Fruit fly (Drosophila melanogaster) whole organism, embryonic: ENCODE results near the gene CG7329.
A peak's percentile ranks its signal among the peaks of the same experiment; 100 is the strongest.

Experiments
- Bteb2 ChIP-seq: fragments of 200-800 bp; sonication (Bioruptor generic); optimal IDR thresholded peaks from 2 replicates; lab custom pipeline; 2016; ENCODE audit warnings: missing biosample characterization, missing genetic modification characterization
- CG10321 ChIP-seq: fragments of 200-800 bp; sonication (Bioruptor generic); IDR thresholded peaks from 2 replicates; pipeline ENCODE4 v1.3.6; 2022; ENCODE audit warnings: missing biosample characterization, missing genetic modification characterization
- CG12744 ChIP-seq: fragments of 200-800 bp; sonication (Bioruptor generic); optimal IDR thresholded peaks from 2 replicates; lab custom pipeline; 2016; ENCODE audit warnings: missing biosample characterization, missing genetic modification characterization
- CG12769 ChIP-seq: fragments of 200-800 bp; sonication (Bioruptor generic); optimal IDR thresholded peaks from 2 replicates; lab custom pipeline; 2019; ENCODE audit warnings: missing biosample characterization, mild to moderate bottlenecking, missing genetic modification characterization, moderate library complexity
- CG14710 ChIP-seq: fragments of 200-800 bp; sonication (Bioruptor generic); optimal IDR thresholded peaks from 3 replicates; lab custom pipeline; 2019; ENCODE audit warnings: missing biosample characterization, mild to moderate bottlenecking, missing genetic modification characterization, moderate library complexity
- CG1529 ChIP-seq: fragments of 200-800 bp; sonication (Bioruptor generic); optimal IDR thresholded peaks from 3 replicates; lab custom pipeline; 2018; ENCODE audit warnings: missing biosample characterization, missing genetic modification characterization
- CG17186 ChIP-seq: fragments of 200-800 bp; sonication (Bioruptor generic); optimal IDR thresholded peaks from 3 replicates; lab custom pipeline; 2017; ENCODE audit warnings: missing biosample characterization, missing genetic modification reagents, missing genetic modification characterization
- CG18599 ChIP-seq: fragments of 200-800 bp; sonication (Bioruptor generic); optimal IDR thresholded peaks from 3 replicates; lab custom pipeline; 2017; ENCODE audit warnings: missing biosample characterization, missing genetic modification characterization, mild to moderate bottlenecking, moderate library complexity, missing genetic modification reagents
- CG30020 ChIP-seq: fragments of 200-800 bp; optimal IDR thresholded peaks from 2 replicates; lab custom pipeline; 2019; ENCODE audit warnings: missing biosample characterization, mild to moderate bottlenecking, missing genetic modification characterization, moderate library complexity
- CG33557 ChIP-seq: fragments of 200-800 bp; sonication (Bioruptor generic); optimal IDR thresholded peaks from 2 replicates; lab custom pipeline; 2019; ENCODE audit warnings: missing biosample characterization, mild to moderate bottlenecking, missing genetic modification characterization, moderate library complexity
- CG3726 ChIP-seq: fragments of 200-800 bp; sonication (Bioruptor generic); IDR thresholded peaks from 3 replicates; pipeline ENCODE4, ENCODE4 v1.3.6; 2022; ENCODE audit warnings: missing biosample characterization, missing genetic modification characterization
- CG3847 ChIP-seq: fragments of 200-800 bp; sonication (Bioruptor generic); IDR thresholded peaks from 2 replicates; pipeline ENCODE4 v1.3.6; 2022; ENCODE audit warnings: missing biosample characterization, missing genetic modification characterization
- CG4854 ChIP-seq: fragments of 200-800 bp; sonication (Bioruptor generic); optimal IDR thresholded peaks from 2 replicates; lab custom pipeline; 2016; ENCODE audit warnings: missing biosample characterization, missing genetic modification characterization, inconsistent platforms
- CG8359 ChIP-seq: fragments of 200-800 bp; sonication (Bioruptor generic); optimal IDR thresholded peaks from 2 replicates; lab custom pipeline; 2017; ENCODE audit warnings: missing biosample characterization, mild to moderate bottlenecking, missing genetic modification characterization, borderline replicate concordance
- CG9797 ChIP-seq: fragments of 200-800 bp; sonication (Bioruptor generic); optimal IDR thresholded peaks from 3 replicates; lab custom pipeline; 2018; ENCODE audit warnings: missing biosample characterization, mild to moderate bottlenecking, missing genetic modification characterization
- CHES-1-like ChIP-seq: fragments of 200-800 bp; sonication (Bioruptor generic); optimal IDR thresholded peaks from 2 replicates; lab custom pipeline; 2016; ENCODE audit warnings: missing biosample characterization, missing genetic modification characterization
- CTCF ChIP-seq: fragments of 200-800 bp; sonication (Bioruptor generic); optimal IDR thresholded peaks from 2 replicates; lab custom pipeline; 2017; ENCODE audit warnings: missing biosample characterization, mild to moderate bottlenecking, missing genetic modification characterization, moderate library complexity
- Dip3 ChIP-seq: fragments of 200-800 bp; sonication (Bioruptor generic); optimal IDR thresholded peaks from 3 replicates; lab custom pipeline; 2016; ENCODE audit warnings: missing biosample characterization, missing genetic modification characterization
- Ets65A ChIP-seq: fragments of 200-800 bp; sonication (Bioruptor generic); peaks from one replicate; lab custom pipeline; 2016; ENCODE audit warnings: missing biosample characterization, missing genetic modification characterization
- Hmr ChIP-seq: fragments of 200-800 bp; sonication (Bioruptor generic); optimal IDR thresholded peaks from 3 replicates; lab custom pipeline; 2017; ENCODE audit warnings: mild to moderate bottlenecking, missing biosample characterization, missing genetic modification reagents, missing genetic modification characterization
- Hr51 ChIP-seq, 2 experiments: fragments of 200-800 bp; sonication (Bioruptor generic); optimal IDR thresholded peaks; 2 replicates in 1 of 2; 3 replicates in 1 of 2; lab custom pipeline; 2016 to 2018; ENCODE audit warnings: missing biosample characterization in 2 of 2, missing genetic modification characterization in 2 of 2, mild to moderate bottlenecking in 1 of 2, moderate library complexity in 1 of 2
- Hsf ChIP-seq: fragments of 200-800 bp; sonication (Bioruptor generic); optimal IDR thresholded peaks from 3 replicates; lab custom pipeline; 2016; ENCODE audit warnings: missing biosample characterization, missing genetic modification characterization
- Lim3 ChIP-seq: fragments of 200-800 bp; sonication (Bioruptor generic); IDR thresholded peaks from 2 replicates; pipeline ENCODE4 v1.3.6; 2022; ENCODE audit warnings: missing biosample characterization, missing genetic modification characterization
- NC2α ChIP-seq: fragments of 200-800 bp; sonication (Bioruptor generic); optimal IDR thresholded peaks from 2 replicates; lab custom pipeline; 2016; ENCODE audit warnings: missing biosample characterization, missing genetic modification characterization
- Rx ChIP-seq: fragments of 200-800 bp; sonication (Bioruptor generic); IDR thresholded peaks from 2 replicates; pipeline ENCODE4 v1.3.6; 2022; ENCODE audit warnings: missing biosample characterization, missing genetic modification characterization
- Spps ChIP-seq: fragments of 200-800 bp; sonication (Bioruptor generic); optimal IDR thresholded peaks from 2 replicates; lab custom pipeline; 2018; ENCODE audit warnings: missing biosample characterization, mild to moderate bottlenecking, missing genetic modification characterization
- Stat92E ChIP-seq, 3 experiments: fragments of >200 bp in 2 of 3; fragments of 200-800 bp in 1 of 3; sonication (Bioruptor generic) in 1 of 3; optimal IDR thresholded peaks; 2 replicates each; lab custom pipeline; 2017 to 2019; ENCODE audit warnings: missing biosample characterization in 3 of 3, missing genetic modification characterization in 3 of 3, mild to moderate bottlenecking in 1 of 3, moderate library complexity in 1 of 3
- Trl ChIP-seq, 3 experiments: fragments of >200 bp in 2 of 3; fragments of 200-800 bp in 1 of 3; sonication (Bioruptor generic) in 1 of 3; optimal IDR thresholded peaks; 2 replicates in 1 of 3; 3 replicates in 2 of 3; lab custom pipeline; 2016 to 2017; ENCODE audit warnings: missing biosample characterization in 1 of 3, missing genetic modification characterization in 1 of 3
- abd-A ChIP-seq: fragments of 200-800 bp; sonication (Bioruptor generic); optimal IDR thresholded peaks from 3 replicates; lab custom pipeline; 2019; ENCODE audit warnings: missing biosample characterization, mild to moderate bottlenecking, missing genetic modification characterization, moderate library complexity
- bcd ChIP-seq: fragments of 200-800 bp; sonication (Bioruptor generic); optimal IDR thresholded peaks from 2 replicates; lab custom pipeline; 2017; ENCODE audit warnings: missing biosample characterization, mild to moderate bottlenecking, missing genetic modification characterization
- btn ChIP-seq: fragments of 200-800 bp; sonication (Bioruptor generic); optimal IDR thresholded peaks from 2 replicates; lab custom pipeline; 2016; ENCODE audit warnings: missing biosample characterization, missing genetic modification characterization
- cad ChIP-seq: fragments of >200 bp; optimal IDR thresholded peaks from 2 replicates; lab custom pipeline; 2017; ENCODE audit warnings: missing biosample characterization, missing genetic modification characterization
- crol ChIP-seq: fragments of 200-800 bp; sonication (Bioruptor generic); IDR thresholded peaks from 2 replicates; pipeline ENCODE4 v1.3.6; 2022; ENCODE audit warnings: missing biosample characterization, missing genetic modification characterization
- cwo ChIP-seq: fragments of 200-800 bp; sonication (Bioruptor generic); optimal IDR thresholded peaks from 3 replicates; lab custom pipeline; 2017; ENCODE audit warnings: missing biosample characterization, missing genetic modification characterization, mild to moderate bottlenecking, moderate library complexity, missing genetic modification reagents
- dimm ChIP-seq: fragments of 200-800 bp; sonication (Bioruptor generic); IDR thresholded peaks from 2 replicates; pipeline ENCODE4 v1.3.6; 2022; ENCODE audit warnings: missing biosample characterization, missing genetic modification characterization
- dmrt99B ChIP-seq: fragments of 200-800 bp; sonication (Bioruptor generic); optimal IDR thresholded peaks from 2 replicates; lab custom pipeline; 2018; ENCODE audit warnings: missing biosample characterization, mild to moderate bottlenecking, missing genetic modification characterization, moderate library complexity
- ftz-f1 ChIP-seq: fragments of 200-800 bp; sonication (Bioruptor generic); optimal IDR thresholded peaks from 2 replicates; lab custom pipeline; 2016; ENCODE audit warnings: missing biosample characterization, missing genetic modification characterization
- gcm2 ChIP-seq: fragments of 200-800 bp; sonication (Bioruptor generic); optimal IDR thresholded peaks from 2 replicates; lab custom pipeline; 2016; ENCODE audit warnings: missing biosample characterization, missing genetic modification characterization
- insv ChIP-seq, 2 experiments: fragments of 200-800 bp; sonication (Bioruptor generic); optimal IDR thresholded peaks; 3 replicates each; lab custom pipeline; 2016 to 2018; ENCODE audit warnings: missing biosample characterization in 2 of 2, missing genetic modification characterization in 2 of 2
- inv ChIP-seq: fragments of 200-800 bp; sonication (Bioruptor generic); IDR thresholded peaks from 2 replicates; pipeline ENCODE4 v1.3.6; 2022; ENCODE audit warnings: missing biosample characterization, missing genetic modification characterization; ENCODE audit not compliant: partially characterized antibody
- jumu ChIP-seq: fragments of 200-800 bp; sonication (Bioruptor generic); optimal IDR thresholded peaks from 3 replicates; lab custom pipeline; 2016; ENCODE audit warnings: missing biosample characterization, missing genetic modification characterization
- otp ChIP-seq: fragments of 200-800 bp; sonication (Bioruptor generic); IDR thresholded peaks from 3 replicates; pipeline ENCODE4, ENCODE4 v1.3.6; 2022; ENCODE audit warnings: missing biosample characterization, missing genetic modification characterization
- pnt ChIP-seq: fragments of 200-800 bp; sonication (Bioruptor generic); optimal IDR thresholded peaks from 3 replicates; lab custom pipeline; 2016; ENCODE audit warnings: missing biosample characterization, missing genetic modification characterization
- rib ChIP-seq: fragments of 200-800 bp; sonication (Bioruptor generic); IDR thresholded peaks from 2 replicates; pipeline ENCODE4 v1.3.6; 2022; ENCODE audit warnings: missing biosample characterization, missing genetic modification characterization
- salm ChIP-seq: fragments of 200-800 bp; sonication (Bioruptor generic); optimal IDR thresholded peaks from 2 replicates; lab custom pipeline; 2018; ENCODE audit warnings: missing biosample characterization, mild to moderate bottlenecking, missing genetic modification characterization
- sima ChIP-seq: fragments of 200-800 bp; sonication (Bioruptor generic); optimal IDR thresholded peaks from 2 replicates; lab custom pipeline; 2016; ENCODE audit warnings: missing biosample characterization, missing genetic modification characterization
- slbo ChIP-seq: fragments of 200-800 bp; sonication (Bioruptor generic); IDR thresholded peaks from 2 replicates; pipeline ENCODE4 v1.3.6; 2022; ENCODE audit warnings: missing biosample characterization, missing genetic modification characterization
- vnd ChIP-seq: fragments of 200-800 bp; sonication (Bioruptor generic); IDR thresholded peaks from 3 replicates; pipeline ENCODE4 v1.3.6; 2022; ENCODE audit warnings: missing biosample characterization, missing genetic modification characterization; ENCODE audit not compliant: partially characterized antibody
- wor ChIP-seq: fragments of 200-800 bp; sonication (Bioruptor generic); IDR thresholded peaks from 2 replicates; pipeline ENCODE4 v1.3.6; 2022; ENCODE audit warnings: missing biosample characterization, missing genetic modification characterization

The CG7329 gene

dm6 chr2L:10632702-10633101 is 5.6 kb downstream of the CG7329 start:
- TF ChIP-seq CG30020 (tag; lab: Kevin White, UChicago) = no peak
- no peak for TF ChIP-seq CG18599
- no peak for TF ChIP-seq Hr51 (GFP tag; optimal IDR thresholded peaks at IDR 0.05; lab: Kevin White, UChicago)
- TF ChIP-seq jumu = no peak
- TF ChIP-seq CG9797 (GFP tag; lab: Kevin White, UChicago) = no peak
- TF ChIP-seq CG4854 (GFP tag; lab: Kevin White, UChicago) = no peak
- no peak for TF ChIP-seq btn (GFP tag; lab: Kevin White, UChicago)
- TF ChIP-seq slbo (GFP tag; lab: Robert Waterston, UW) = no peak
- no peak for TF ChIP-seq CG12744
- no peak for TF ChIP-seq abd-A (tag; lab: Kevin White, UChicago)
- TF ChIP-seq CG10321 (GFP tag; lab: Robert Waterston, UW) = no peak
- TF ChIP-seq CG3847 (GFP tag; lab: Robert Waterston, UW) = no peak
- TF ChIP-seq salm = no peak
- TF ChIP-seq Stat92E (GFP tag; optimal IDR thresholded peaks at IDR 0.05; lab: Kevin White, UChicago) = no peak
- no peak for TF ChIP-seq insv (GFP tag; optimal IDR thresholded peaks at IDR 0.05; lab: Kevin White, UChicago)
- TF ChIP-seq CG8359 = no peak

- TF ChIP-seq CTCF (GFP tag; lab: Kevin White, UChicago) (peak; percentile 78), Ets65A (GFP tag; lab: Kevin White, UChicago) (peak; percentile 45), sima (GFP tag; lab: Kevin White, UChicago) (no peak)
Observed at dm6 chr2L:10625935-10626334, 12.3 kb downstream of the CG7329 start.

dm6 chr2L:10616767-10617166 is 21.5 kb downstream of the CG7329 start:
- TF ChIP-seq wor (GFP tag; lab: Robert Waterston, UW) = peak; percentile 64
- TF ChIP-seq Bteb2 = peak; percentile 41
- TF ChIP-seq cwo (GFP tag; lab: Kevin White, UChicago) = peak; percentile 34
- no peak for TF ChIP-seq gcm2 (GFP tag; lab: Kevin White, UChicago)
- TF ChIP-seq Rx = peak; percentile 67
- TF ChIP-seq ftz-f1 = no peak
- peak; percentile 76 for TF ChIP-seq Spps (tag; lab: Kevin White, UChicago)
- peak; percentile 62 for TF ChIP-seq pnt (GFP tag; lab: Kevin White, UChicago)
- TF ChIP-seq CG17186 = peak; percentile 24
- peak; percentile 68 for TF ChIP-seq bcd (GFP tag; lab: Kevin White, UChicago)
- TF ChIP-seq otp = 0 out of 3 replicates have a peak, but pooled peaks have one; percentile 63
- peak; percentile 19 for TF ChIP-seq Dip3 (GFP tag; lab: Kevin White, UChicago)
- peak; percentile 75 for TF ChIP-seq Hsf (GFP tag; lab: Kevin White, UChicago)
- TF ChIP-seq Hmr (GFP tag; lab: Kevin White, UChicago) = peak; percentile 44
- TF ChIP-seq CG1529 (GFP tag; lab: Kevin White, UChicago) = peak; percentile 55
- TF ChIP-seq cad (GFP tag; lab: Kevin White, UChicago) = no peak
- no peak for TF ChIP-seq NC2α (GFP tag; lab: Kevin White, UChicago)
- no peak for TF ChIP-seq rib (GFP tag; lab: Robert Waterston, UW)
- no peak for TF ChIP-seq vnd
- TF ChIP-seq CG3726 (GFP tag; lab: Robert Waterston, UW) = peak; percentile 76; the same call in 2 of the 3 replicates
- TF ChIP-seq crol = no peak
- no peak for TF ChIP-seq CG33557 (GFP tag; lab: Kevin White, UChicago)
- peak; percentile 72 for TF ChIP-seq CG14710 (tag; lab: Kevin White, UChicago)
- TF ChIP-seq inv (GFP tag; lab: Robert Waterston, UW) = no peak
- TF ChIP-seq CHES-1-like (GFP tag; lab: Kevin White, UChicago) = peak; percentile 37
- no peak for TF ChIP-seq Trl (optimal IDR thresholded peaks at IDR 0.05; lab: Kevin White, UChicago)
- TF ChIP-seq Trl (GFP tag; optimal IDR thresholded peaks at IDR 0.05; lab: Kevin White, UChicago) = peak; percentile 49
- TF ChIP-seq dmrt99B (tag; lab: Kevin White, UChicago) = peak; percentile 82
- TF ChIP-seq dimm = 0 out of 2 replicates have a peak, but pooled peaks have one; percentile 25
- peak; percentile 48 for TF ChIP-seq CG12769 (tag; lab: Kevin White, UChicago)
- TF ChIP-seq Lim3 (GFP tag; lab: Robert Waterston, UW) = no peak
